Fruit fly (Drosophila melanogaster) whole organism, embryonic: ENCODE measurements around the gene Cyt-c1.

Source experiments
- Adf1 ChIP-seq: fragments of 200-800 bp; sonication (Bioruptor generic); IDR thresholded peaks from 2 replicates; pipeline ENCODE4 v1.3.6; 2022; ENCODE audit warnings: missing biosample characterization, missing genetic modification characterization
- Atf6 ChIP-seq: fragments of 200-800 bp; sonication (Bioruptor generic); IDR thresholded peaks from 2 replicates; pipeline ENCODE4 v1.3.6; 2022; ENCODE audit warnings: missing biosample characterization, missing genetic modification characterization
- B-H1 ChIP-seq: fragments of 200-800 bp; sonication (Bioruptor generic); IDR thresholded peaks from 3 replicates; pipeline ENCODE4 v1.3.6; 2022; ENCODE audit warnings: missing biosample characterization, missing genetic modification characterization
- BtbVII ChIP-seq: fragments of 200-800 bp; sonication (Bioruptor generic); optimal IDR thresholded peaks from 3 replicates; lab custom pipeline; 2017; ENCODE audit warnings: missing biosample characterization, mild to moderate bottlenecking, missing genetic modification characterization
- CG11085 ChIP-seq: fragments of 200-800 bp; sonication (Bioruptor generic); IDR thresholded peaks from 2 replicates; pipeline ENCODE4 v1.3.6; 2022; ENCODE audit warnings: missing biosample characterization, missing genetic modification characterization
- CG15011 ChIP-seq: fragments of 200-800 bp; sonication (Bioruptor generic); optimal IDR thresholded peaks from 3 replicates; lab custom pipeline; 2018; ENCODE audit warnings: missing biosample characterization, mild to moderate bottlenecking, missing genetic modification characterization
- CG17385 ChIP-seq: fragments of 200-800 bp; sonication (Bioruptor generic); optimal IDR thresholded peaks from 3 replicates; lab custom pipeline; 2018; ENCODE audit warnings: missing biosample characterization, mild to moderate bottlenecking, missing genetic modification characterization
- CG17802 ChIP-seq: fragments of 200-800 bp; sonication (Bioruptor generic); optimal IDR thresholded peaks from 2 replicates; lab custom pipeline; 2018; ENCODE audit warnings: missing biosample characterization, mild to moderate bottlenecking, missing genetic modification characterization, moderate library complexity
- CG17912 ChIP-seq: fragments of 200-800 bp; sonication (Bioruptor generic); optimal IDR thresholded peaks from 2 replicates; lab custom pipeline; 2018; ENCODE audit warnings: missing biosample characterization, mild to moderate bottlenecking, missing genetic modification characterization
- CG18262 ChIP-seq: fragments of 200-800 bp; optimal IDR thresholded peaks from 3 replicates; lab custom pipeline; 2019; ENCODE audit warnings: missing biosample characterization, mild to moderate bottlenecking, missing genetic modification characterization, moderate library complexity
- CG18619 ChIP-seq: fragments of 200-800 bp; sonication (Bioruptor generic); optimal IDR thresholded peaks from 3 replicates; lab custom pipeline; 2017; ENCODE audit warnings: missing biosample characterization, mild to moderate bottlenecking, missing genetic modification characterization
- CG2712 ChIP-seq: fragments of 200-800 bp; optimal IDR thresholded peaks from 3 replicates; lab custom pipeline; 2019; ENCODE audit warnings: missing biosample characterization, mild to moderate bottlenecking, missing genetic modification characterization, moderate library complexity
- CG32532 ChIP-seq: fragments of 200-800 bp; sonication (Bioruptor generic); IDR thresholded peaks from 2 replicates; pipeline ENCODE4 v1.3.6; 2022; ENCODE audit warnings: missing biosample characterization, missing genetic modification characterization
- CG4328 ChIP-seq: fragments of 200-800 bp; sonication (Bioruptor generic); optimal IDR thresholded peaks from 3 replicates; lab custom pipeline; 2017; ENCODE audit warnings: missing biosample characterization, missing genetic modification reagents, missing genetic modification characterization
- CG4360 ChIP-seq: fragments of 200-800 bp; sonication (Bioruptor generic); IDR thresholded peaks from 2 replicates; pipeline ENCODE4 v1.3.6; 2022; ENCODE audit warnings: missing biosample characterization, missing genetic modification characterization
- CG8478 ChIP-seq: fragments of >200 bp; optimal IDR thresholded peaks from 2 replicates; lab custom pipeline; 2018
- CG8944 ChIP-seq: fragments of 200-800 bp; sonication (Bioruptor generic); optimal IDR thresholded peaks from 3 replicates; lab custom pipeline; 2016; ENCODE audit warnings: missing biosample characterization, missing genetic modification characterization
- CG9797 ChIP-seq: fragments of 200-800 bp; sonication (Bioruptor generic); optimal IDR thresholded peaks from 3 replicates; lab custom pipeline; 2018; ENCODE audit warnings: missing biosample characterization, mild to moderate bottlenecking, missing genetic modification characterization
- Camta ChIP-seq: fragments of 200-800 bp; sonication (Bioruptor generic); optimal IDR thresholded peaks from 2 replicates; lab custom pipeline; 2016; ENCODE audit warnings: missing biosample characterization, missing genetic modification characterization
- CkIIα-i1 ChIP-seq: fragments of 200-800 bp; sonication (Bioruptor generic); IDR thresholded peaks from 2 replicates; pipeline ENCODE4 v1.3.6; 2022; ENCODE audit warnings: missing biosample characterization, missing genetic modification characterization
- Dad ChIP-seq: fragments of 200-800 bp; sonication (Bioruptor generic); optimal IDR thresholded peaks from 3 replicates; lab custom pipeline; 2016; ENCODE audit warnings: missing biosample characterization, missing genetic modification characterization
- Deaf1 ChIP-seq: fragments of 200-800 bp; optimal IDR thresholded peaks from 3 replicates; lab custom pipeline; 2019; ENCODE audit warnings: missing biosample characterization, mild to moderate bottlenecking, missing genetic modification characterization, moderate library complexity
- Fer3 ChIP-seq: fragments of 200-800 bp; sonication (Bioruptor generic); optimal IDR thresholded peaks from 2 replicates; lab custom pipeline; 2018; ENCODE audit warnings: missing biosample characterization, mild to moderate bottlenecking, missing genetic modification characterization, moderate library complexity
- H2.0 ChIP-seq: fragments of 200-800 bp; sonication (Bioruptor generic); IDR thresholded peaks from 2 replicates; pipeline ENCODE4 v1.3.6; 2022; ENCODE audit warnings: missing biosample characterization, missing genetic modification characterization
- NC2β ChIP-seq: fragments of 200-800 bp; sonication (Bioruptor generic); optimal IDR thresholded peaks from 2 replicates; lab custom pipeline; 2016; ENCODE audit warnings: missing biosample characterization, missing genetic modification characterization
- NK7.1 ChIP-seq: fragments of 200-800 bp; sonication (Bioruptor generic); optimal IDR thresholded peaks from 3 replicates; lab custom pipeline; 2016; ENCODE audit warnings: missing biosample characterization, missing genetic modification characterization
- Nf-YB ChIP-seq: fragments of 200-800 bp; sonication (Bioruptor generic); optimal IDR thresholded peaks from 3 replicates; lab custom pipeline; 2019; ENCODE audit warnings: missing biosample characterization, mild to moderate bottlenecking, missing genetic modification characterization, moderate library complexity
- Opbp ChIP-seq: fragments of 200-800 bp; sonication (Bioruptor generic); IDR thresholded peaks from 3 replicates; pipeline ENCODE4 v1.3.6; 2022; ENCODE audit warnings: missing biosample characterization, missing genetic modification characterization; ENCODE audit not compliant: partially characterized antibody
- Ptx1 ChIP-seq: fragments of 200-800 bp; sonication (Bioruptor generic); IDR thresholded peaks from 2 replicates; pipeline ENCODE4 v1.3.6; 2022; ENCODE audit warnings: missing biosample characterization, missing genetic modification characterization
- Rx ChIP-seq: fragments of 200-800 bp; sonication (Bioruptor generic); IDR thresholded peaks from 2 replicates; pipeline ENCODE4 v1.3.6; 2022; ENCODE audit warnings: missing biosample characterization, missing genetic modification characterization
- Ssrp ChIP-seq: fragments of 200-800 bp; sonication (Bioruptor generic); optimal IDR thresholded peaks from 2 replicates; lab custom pipeline; 2018; ENCODE audit warnings: missing biosample characterization, mild to moderate bottlenecking, missing genetic modification characterization, moderate library complexity
- Usf ChIP-seq: fragments of 200-800 bp; sonication (Bioruptor generic); optimal IDR thresholded peaks from 2 replicates; lab custom pipeline; 2017; ENCODE audit warnings: missing genotype, missing biosample characterization, missing genetic modification characterization
- aop ChIP-seq: fragments of 200-800 bp; sonication (Bioruptor generic); IDR thresholded peaks from 2 replicates; pipeline ENCODE4 v1.3.6; 2022; ENCODE audit warnings: missing biosample characterization, missing genetic modification characterization
- az2 ChIP-seq: fragments of 200-800 bp; sonication (Bioruptor generic); optimal IDR thresholded peaks from 3 replicates; lab custom pipeline; 2016; ENCODE audit warnings: missing biosample characterization, missing genetic modification characterization
- bbx ChIP-seq: fragments of 200-800 bp; sonication (Bioruptor generic); IDR thresholded peaks from 2 replicates; pipeline ENCODE4 v1.3.6; 2022; ENCODE audit warnings: missing biosample characterization, missing genetic modification characterization; ENCODE audit not compliant: partially characterized antibody
- bowl ChIP-seq: fragments of 200-800 bp; sonication (Bioruptor generic); IDR thresholded peaks from 2 replicates; pipeline ENCODE4 v1.3.6; 2022; ENCODE audit warnings: missing biosample characterization, missing genetic modification characterization
- cad ChIP-seq: fragments of >200 bp; optimal IDR thresholded peaks from 2 replicates; lab custom pipeline; 2017; ENCODE audit warnings: missing biosample characterization, missing genetic modification characterization
- chif ChIP-seq, 2 experiments: fragments of 200-800 bp; sonication (Bioruptor generic); optimal IDR thresholded peaks; 3 replicates each; lab custom pipeline; 2016; ENCODE audit warnings: missing biosample characterization in 2 of 2, missing genetic modification characterization in 2 of 2
- en ChIP-seq: fragments of 200-800 bp; sonication (Bioruptor generic); optimal IDR thresholded peaks from 2 replicates; lab custom pipeline; 2016; ENCODE audit warnings: missing biosample characterization, missing genetic modification characterization
- fd102C ChIP-seq: fragments of 200-800 bp; sonication (Bioruptor generic); optimal IDR thresholded peaks from 2 replicates; lab custom pipeline; 2018; ENCODE audit warnings: missing biosample characterization, mild to moderate bottlenecking, missing genetic modification characterization, moderate library complexity
- fru ChIP-seq: fragments of >200 bp; optimal IDR thresholded peaks from 2 replicates; lab custom pipeline; 2017
- inv ChIP-seq: fragments of 200-800 bp; sonication (Bioruptor generic); IDR thresholded peaks from 2 replicates; pipeline ENCODE4 v1.3.6; 2022; ENCODE audit warnings: missing biosample characterization, missing genetic modification characterization; ENCODE audit not compliant: partially characterized antibody
- mld ChIP-seq: fragments of 200-800 bp; sonication (Bioruptor generic); IDR thresholded peaks from 3 replicates; pipeline ENCODE4 v1.3.6; 2022; ENCODE audit warnings: missing biosample characterization, missing genetic modification characterization; ENCODE audit not compliant: partially characterized antibody
- nom ChIP-seq: fragments of 200-800 bp; sonication (Bioruptor generic); optimal IDR thresholded peaks from 2 replicates; lab custom pipeline; 2017; ENCODE audit warnings: missing biosample characterization, missing genetic modification characterization, mild to moderate bottlenecking, moderate library complexity, missing genetic modification reagents
- salm ChIP-seq: fragments of 200-800 bp; sonication (Bioruptor generic); optimal IDR thresholded peaks from 2 replicates; lab custom pipeline; 2018; ENCODE audit warnings: missing biosample characterization, mild to moderate bottlenecking, missing genetic modification characterization
- slp2 ChIP-seq: fragments of 200-800 bp; sonication (Bioruptor generic); optimal IDR thresholded peaks from 2 replicates; lab custom pipeline; 2016; ENCODE audit warnings: missing biosample characterization, missing genetic modification characterization
- tin ChIP-seq: fragments of 200-800 bp; sonication (Bioruptor generic); optimal IDR thresholded peaks from 3 replicates; lab custom pipeline; 2016; ENCODE audit warnings: missing biosample characterization, missing genetic modification characterization
- tio ChIP-seq: fragments of 200-800 bp; sonication (Bioruptor generic); optimal IDR thresholded peaks from 2 replicates; lab custom pipeline; 2017; ENCODE audit warnings: missing biosample characterization, missing genetic modification characterization, inconsistent platforms
- unc-4 ChIP-seq: fragments of 200-800 bp; sonication (Bioruptor generic); IDR thresholded peaks from 2 replicates; pipeline ENCODE4 v1.3.6; 2022; ENCODE audit warnings: missing biosample characterization, missing genetic modification characterization; ENCODE audit not compliant: partially characterized antibody
- z ChIP-seq: fragments of 200-800 bp; sonication (Bioruptor generic); IDR thresholded peaks from 3 replicates; pipeline ENCODE4 v1.3.6; 2022; ENCODE audit warnings: missing biosample characterization, missing genetic modification characterization

Gene Cyt-c1

DNA sequence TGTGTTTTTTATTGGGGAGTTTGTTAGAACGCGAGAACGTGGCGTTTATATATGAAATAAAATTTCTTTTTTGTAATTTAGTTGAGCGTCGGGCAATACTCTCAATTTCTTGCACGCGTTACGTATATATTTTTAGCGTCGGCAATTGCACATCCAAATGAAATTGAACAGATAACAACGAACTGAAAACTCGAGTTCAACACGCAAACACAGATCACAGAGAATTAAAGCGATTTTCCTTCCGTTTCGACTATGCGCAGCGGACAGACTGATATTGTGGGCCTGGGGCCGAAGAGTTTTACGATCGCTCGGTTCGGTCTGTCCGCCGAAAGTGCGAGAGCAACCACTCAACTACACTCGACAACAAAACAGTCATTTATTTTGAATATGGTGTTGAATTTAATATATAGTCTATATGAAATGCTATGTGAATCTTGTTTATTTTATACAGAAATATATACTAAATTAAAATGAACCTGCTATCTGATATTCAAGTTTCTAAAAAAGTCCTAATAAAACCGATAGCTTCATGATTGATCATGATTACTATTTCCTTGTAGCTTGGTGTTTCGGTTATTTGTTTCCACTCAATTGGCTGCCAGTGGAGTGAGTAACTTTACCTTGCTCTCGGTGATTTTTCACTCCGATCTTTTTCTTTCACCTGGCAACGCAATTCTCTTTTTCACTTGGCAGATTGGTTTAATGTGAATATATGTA, 4.8 kb upstream of the Cyt-c1 start, which contains the start of gene CG46456 (continued):
- TF ChIP-seq CG4328 (GFP tag; lab: Kevin White, UChicago) (peak; percentile 94), mld (GFP tag; lab: Robert Waterston, UW) (no peak), Fer3 (peak; percentile 95), CG17912 (peak; percentile 24), bowl (GFP tag; lab: Robert Waterston, UW) (peak; percentile 78; the same call in 1 of the 2 replicates), CkIIα-i1 (GFP tag; lab: Robert Waterston, UW) (no peak), CG2712 (tag; lab: Kevin White, UChicago) (peak; percentile 98), B-H1 (GFP tag; lab: Robert Waterston, UW) (peak; percentile 84), NK7.1 (peak; percentile 40), BtbVII (peak; percentile 96), Rx (peak; percentile 78), slp2 (GFP tag; lab: Kevin White, UChicago) (peak; percentile 28), CG8944 (peak; percentile 27), Ssrp (peak; percentile 90), Atf6 (GFP tag; lab: Robert Waterston, UW) (peak; percentile 95), CG17802 (tag; lab: Kevin White, UChicago) (peak; percentile 55), unc-4 (GFP tag; lab: Robert Waterston, UW) (peak; percentile 27; the same call in 1 of the 2 replicates), Camta (GFP tag; lab: Kevin White, UChicago) (peak; percentile 60), H2.0 (peak; percentile 88), fru (no peak), CG18619 (GFP tag; lab: Kevin White, UChicago) (peak; percentile 90), CG18262 (peak; percentile 97), nom (peak; percentile 91), CG9797 (GFP tag; lab: Kevin White, UChicago) (peak; percentile 41), inv (GFP tag; lab: Robert Waterston, UW) (0 out of 2 replicates have a peak, but pooled peaks have one; percentile 25), chif (GFP tag; optimal IDR thresholded peaks at IDR 0.05; lab: Kevin White, UChicago) (peak; percentile 47 to 77), Opbp (0 out of 3 replicates have a peak, but pooled peaks have one; percentile 17), az2 (peak; percentile 94), tio (GFP tag; lab: Kevin White, UChicago) (peak; percentile 82), CG8478 (lab: Kevin White, UChicago) (no peak), CG17385 (GFP tag; lab: Kevin White, UChicago) (peak; percentile 92), fd102C (peak; percentile 74), Deaf1 (peak; percentile 99), CG4360 (no peak), CG11085 (GFP tag; lab: Robert Waterston, UW) (peak; percentile 70; the same call in 1 of the 2 replicates), aop (no peak), tin (GFP tag; lab: Kevin White, UChicago) (peak; percentile 92), Nf-YB (peak; percentile 87), salm (peak; percentile 94), z (GFP tag; lab: Robert Waterston, UW) (peak; percentile 98), Ptx1 (GFP tag; lab: Robert Waterston, UW) (peak; percentile 91), CG15011 (GFP tag; lab: Kevin White, UChicago) (peak; percentile 92), Adf1 (GFP tag; lab: Robert Waterston, UW) (peak; percentile 74), cad (no peak), Dad (GFP tag; lab: Kevin White, UChicago) (peak; percentile 65), NC2β (peak; percentile 47), bbx (peak; percentile 9; the same call in 1 of the 2 replicates), en (GFP tag; lab: Kevin White, UChicago) (no peak), CG32532 (GFP tag; lab: Robert Waterston, UW) (peak; percentile 96), Usf (GFP tag; lab: Kevin White, UChicago) (peak; percentile 84)
